Fruit fly (Drosophila melanogaster) whole organism, adult: ENCODE data around the gene CG45690.

ENCODE experiments used
- CG11617 ChIP-seq: fragments of 200-800 bp; sonication (Bioruptor generic); optimal IDR thresholded peaks from 2 replicates; lab custom pipeline; 2017; ENCODE audit warnings: mild to moderate bottlenecking, missing biosample characterization, missing genetic modification reagents, missing genetic modification characterization
- CG12768 ChIP-seq: fragments of 200-800 bp; sonication (Bioruptor generic); optimal IDR thresholded peaks from 2 replicates; lab custom pipeline; 2017; ENCODE audit warnings: missing biosample characterization, missing genetic modification characterization, mild to moderate bottlenecking, moderate library complexity, missing genetic modification reagents
- CG14711 ChIP-seq: fragments of 200-800 bp; sonication (Bioruptor generic); optimal IDR thresholded peaks from 2 replicates; lab custom pipeline; 2018; ENCODE audit warnings: missing biosample characterization, mild to moderate bottlenecking, missing genetic modification characterization, moderate library complexity
- CG1620 ChIP-seq: fragments of 200-800 bp; sonication (Bioruptor generic); optimal IDR thresholded peaks from 2 replicates; lab custom pipeline; 2016; ENCODE audit warnings: missing biosample characterization, missing genetic modification characterization
- CG33017 ChIP-seq: fragments of 200-800 bp; sonication (Bioruptor generic); optimal IDR thresholded peaks from 2 replicates; lab custom pipeline; 2018; ENCODE audit warnings: missing biosample characterization, mild to moderate bottlenecking, missing genetic modification characterization, moderate library complexity
- CG5204 ChIP-seq: fragments of 200-800 bp; sonication (Bioruptor generic); optimal IDR thresholded peaks from 2 replicates; lab custom pipeline; 2016; ENCODE audit warnings: missing biosample characterization, missing genetic modification characterization
- CG7045 ChIP-seq: fragments of 200-800 bp; sonication (Bioruptor generic); optimal IDR thresholded peaks from 2 replicates; lab custom pipeline; 2017; ENCODE audit warnings: missing biosample characterization, mild to moderate bottlenecking, missing genetic modification characterization
- CG7101 ChIP-seq: fragments of 200-800 bp; sonication (Bioruptor generic); optimal IDR thresholded peaks from 2 replicates; lab custom pipeline; 2018; ENCODE audit warnings: missing biosample characterization, mild to moderate bottlenecking, missing genetic modification characterization, moderate library complexity
- Clk ChIP-seq: fragments of 200-800 bp; sonication (Bioruptor generic); optimal IDR thresholded peaks from 2 replicates; lab custom pipeline; 2017; ENCODE audit warnings: missing biosample characterization, missing genetic modification characterization
- Crg-1 ChIP-seq: fragments of 200-800 bp; sonication (Bioruptor generic); optimal IDR thresholded peaks from 2 replicates; lab custom pipeline; 2016; ENCODE audit warnings: missing biosample characterization, missing genetic modification characterization
- Hr96 ChIP-seq: fragments of 200-800 bp; sonication (Bioruptor generic); optimal IDR thresholded peaks from 2 replicates; lab custom pipeline; 2016; ENCODE audit warnings: missing biosample characterization, missing genetic modification characterization
- Mnt ChIP-seq: fragments of 200-800 bp; sonication (Bioruptor generic); optimal IDR thresholded peaks from 2 replicates; lab custom pipeline; 2016; ENCODE audit warnings: missing biosample characterization, mild to moderate bottlenecking, missing genetic modification characterization
- bab1 ChIP-seq: fragments of 200-800 bp; sonication (Bioruptor generic); optimal IDR thresholded peaks from 3 replicates; lab custom pipeline; 2019; ENCODE audit warnings: missing biosample characterization, mild to moderate bottlenecking, missing genetic modification characterization, moderate library complexity
- cic ChIP-seq: fragments of 200-800 bp; sonication (Bioruptor generic); optimal IDR thresholded peaks from 2 replicates; lab custom pipeline; 2017; ENCODE audit warnings: missing biosample characterization, mild to moderate bottlenecking, missing genetic modification characterization, moderate library complexity
- cnc ChIP-seq, 2 experiments: fragments of >200 bp; optimal IDR thresholded peaks; 2 replicates each; lab custom pipeline; 2017
- kay ChIP-seq: fragments of 200-800 bp; sonication (Bioruptor generic); peaks from one replicate; lab custom pipeline; 2016; ENCODE audit warnings: missing biosample characterization, missing genetic modification characterization, borderline replicate concordance
- ovo ChIP-seq: fragments of 200-800 bp; sonication (Bioruptor generic); optimal IDR thresholded peaks from 2 replicates; lab custom pipeline; 2016; ENCODE audit warnings: missing biosample characterization, missing genetic modification characterization
- pad ChIP-seq: fragments of 200-800 bp; sonication (Bioruptor generic); optimal IDR thresholded peaks from 3 replicates; lab custom pipeline; 2017; ENCODE audit warnings: missing biosample characterization, missing genetic modification characterization, mild to moderate bottlenecking, moderate library complexity, missing genetic modification reagents
- tj ChIP-seq: fragments of 200-800 bp; sonication (Bioruptor generic); optimal IDR thresholded peaks from 3 replicates; lab custom pipeline; 2017; ENCODE audit warnings: missing biosample characterization, mild to moderate bottlenecking, missing genetic modification characterization, moderate library complexity
- toe ChIP-seq: fragments of 200-800 bp; sonication (Bioruptor generic); optimal IDR thresholded peaks from 2 replicates; lab custom pipeline; 2016; ENCODE audit warnings: missing biosample characterization, missing genetic modification characterization

Gene CG45690

dm6 chr2L:10701499-10702062, 43.5 kb downstream of the CG45690 start, which contains the start of gene Lip1:
Lip1 (minus strand) TSS chr2L:10701544.
- TF ChIP-seq Mnt (GFP tag; lab: Kevin White, UChicago) (no peak), tj (no peak), CG33017 (tag; lab: Kevin White, UChicago) (no peak), pad (GFP tag; lab: Kevin White, UChicago) (no peak), CG14711 (tag; lab: Kevin White, UChicago) (no peak), CG7045 (GFP tag; lab: Kevin White, UChicago) (no peak), toe (no peak)

DNA sequence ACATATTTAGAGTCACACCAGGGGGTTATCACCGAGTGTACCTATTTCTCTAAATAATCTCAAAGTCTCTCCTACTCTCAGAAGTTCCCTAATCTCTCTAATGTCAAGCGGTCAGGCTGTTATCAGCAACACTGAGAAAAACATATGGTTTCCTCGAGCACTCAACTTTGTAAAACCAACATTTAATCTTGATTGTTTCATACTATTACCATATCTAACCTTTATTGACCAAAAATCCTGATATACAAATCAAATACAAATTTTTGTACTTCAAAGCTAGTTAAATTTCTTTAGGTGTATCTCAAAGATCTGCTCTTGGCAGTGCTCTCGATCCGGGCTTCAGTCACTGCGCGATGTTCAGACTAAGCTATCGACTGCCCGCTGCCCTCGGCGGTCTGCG, 45.2 kb downstream of the CG45690 start, which contains the start of gene CG6415:
Gene CG6415, plus strand, starts transcription at position 341 of the 400 bp plus-strand sequence.
- TF ChIP-seq CG33017 (tag; lab: Kevin White, UChicago) (peak; percentile 92), cic (peak; percentile 36), tj (peak; percentile 45), CG11617 (GFP tag; lab: Kevin White, UChicago) (peak; percentile 70), ovo (GFP tag; lab: Kevin White, UChicago) (no peak), cnc (optimal IDR thresholded peaks at IDR 0.05; lab: Kevin White, UChicago) (no peak), CG5204 (GFP tag; lab: Kevin White, UChicago) (peak; percentile 83), bab1 (GFP tag; lab: Kevin White, UChicago) (no peak), CG1620 (GFP tag; lab: Kevin White, UChicago) (peak; percentile 7), Mnt (GFP tag; lab: Kevin White, UChicago) (peak; percentile 58), toe (peak; percentile 72), CG7045 (GFP tag; lab: Kevin White, UChicago) (peak; percentile 78), pad (GFP tag; lab: Kevin White, UChicago) (peak; percentile 59), Hr96 (GFP tag; lab: Kevin White, UChicago) (peak; percentile 75), CG14711 (tag; lab: Kevin White, UChicago) (peak; percentile 75), CG7101 (tag; lab: Kevin White, UChicago) (peak; percentile 89), Clk (GFP tag; lab: Kevin White, UChicago) (peak; percentile 57), CG12768 (GFP tag; lab: Kevin White, UChicago) (peak; percentile 86), kay (GFP tag; lab: Kevin White, UChicago) (no peak), Crg-1 (GFP tag; lab: Kevin White, UChicago) (peak; percentile 10)

- no peak for TF ChIP-seq CG5204 (GFP tag; lab: Kevin White, UChicago)
- TF ChIP-seq CG11617 (GFP tag; lab: Kevin White, UChicago): no peak
- no peak for TF ChIP-seq Clk (GFP tag; lab: Kevin White, UChicago)
- no peak for TF ChIP-seq Hr96 (GFP tag; lab: Kevin White, UChicago)
- TF ChIP-seq ovo (GFP tag; lab: Kevin White, UChicago): no peak
- TF ChIP-seq tj: no peak
- TF ChIP-seq cic: no peak
- no peak for TF ChIP-seq CG7101 (tag; lab: Kevin White, UChicago)
- no peak for TF ChIP-seq pad (GFP tag; lab: Kevin White, UChicago)
- TF ChIP-seq CG14711 (tag; lab: Kevin White, UChicago): no peak
- TF ChIP-seq bab1 (GFP tag; lab: Kevin White, UChicago): no peak
- no peak for TF ChIP-seq kay (GFP tag; lab: Kevin White, UChicago)
- no peak for TF ChIP-seq Mnt (GFP tag; lab: Kevin White, UChicago)
- no peak for TF ChIP-seq Crg-1 (GFP tag; lab: Kevin White, UChicago)
- no peak for TF ChIP-seq CG1620 (GFP tag; lab: Kevin White, UChicago)
- no peak for TF ChIP-seq cnc (optimal IDR thresholded peaks at IDR 0.05; lab: Kevin White, UChicago)
- no peak for TF ChIP-seq CG7045 (GFP tag; lab: Kevin White, UChicago)
Observed at dm6 chr2L:10704425-10704824, 46.3 kb downstream of the CG45690 start.

dm6 chr2L:10706267-10706666, 48.2 kb downstream of the CG45690 start:
- TF ChIP-seq Mnt (GFP tag; lab: Kevin White, UChicago): no peak
- no peak for TF ChIP-seq CG1620 (GFP tag; lab: Kevin White, UChicago)
- no peak for TF ChIP-seq CG5204 (GFP tag; lab: Kevin White, UChicago)
- no peak for TF ChIP-seq pad (GFP tag; lab: Kevin White, UChicago)
- TF ChIP-seq cnc (optimal IDR thresholded peaks at IDR 0.05; lab: Kevin White, UChicago): no peak
- TF ChIP-seq toe: no peak
- TF ChIP-seq tj: no peak
- no peak for TF ChIP-seq CG12768 (GFP tag; lab: Kevin White, UChicago)
- TF ChIP-seq kay (GFP tag; lab: Kevin White, UChicago): no peak
- no peak for TF ChIP-seq CG14711 (tag; lab: Kevin White, UChicago)
- TF ChIP-seq CG7045 (GFP tag; lab: Kevin White, UChicago): no peak
- TF ChIP-seq Crg-1 (GFP tag; lab: Kevin White, UChicago): no peak
- TF ChIP-seq ovo (GFP tag; lab: Kevin White, UChicago): no peak
- no peak for TF ChIP-seq bab1 (GFP tag; lab: Kevin White, UChicago)

DNA sequence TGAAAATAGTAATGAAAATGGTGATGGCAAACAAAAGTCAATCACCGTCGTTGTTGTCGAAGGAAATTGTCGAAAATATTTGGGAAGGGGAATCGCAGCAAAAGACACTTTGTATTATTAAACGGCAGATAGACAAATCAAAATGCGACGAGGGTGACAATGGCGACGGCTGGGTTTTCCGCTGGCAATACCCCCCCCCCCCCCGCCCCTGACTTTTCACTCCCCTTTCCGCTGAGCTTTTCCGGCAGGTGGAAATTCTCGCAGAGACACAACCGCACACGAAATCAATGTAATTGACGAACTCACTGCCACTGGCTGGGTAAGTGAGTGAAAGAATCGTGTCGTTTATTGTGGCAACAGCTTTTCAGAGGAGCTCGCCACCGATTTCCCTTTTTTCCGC, 50.0 kb downstream of the CG45690 start:
- TF ChIP-seq Crg-1 (GFP tag; lab: Kevin White, UChicago): no peak
- TF ChIP-seq CG7045 (GFP tag; lab: Kevin White, UChicago): no peak
- no peak for TF ChIP-seq CG1620 (GFP tag; lab: Kevin White, UChicago)
